Worm (Caenorhabditis elegans) whole organism, young adult: Measurements from ENCODE around the gene R160.13.

Experiments
- B0019.2 ChIP-seq: fragments of 200-800 bp; sonication (Bioruptor generic); conservative IDR thresholded peaks from 2 replicates; pipeline ENCODE4 v1.3.6; 2022; ENCODE audit warnings: missing genetic modification reagents, missing genetic modification characterization, missing compliant biosample characterization
- B0035.1 ChIP-seq: sonication (generic microtip); optimal IDR thresholded peaks from 2 replicates; lab custom pipeline; 2016; ENCODE audit warnings: missing genetic modification characterization, mild to moderate bottlenecking, missing compliant biosample characterization, missing genotype, missing genetic modification reagents
- B0336.3 ChIP-seq: fragments of 200-800 bp; sonication (Bioruptor generic); IDR thresholded peaks from 2 replicates; pipeline ENCODE4 v1.3.6; 2022; ENCODE audit warnings: missing genetic modification characterization, missing compliant biosample characterization
- C06A6.2 ChIP-seq: fragments of 200-800 bp; sonication (Bioruptor generic); conservative IDR thresholded peaks from 2 replicates; pipeline ENCODE4 v1.3.6; 2022; ENCODE audit warnings: missing genetic modification characterization, missing compliant biosample characterization
- C17E4.6 ChIP-seq: fragments of 200-800 bp; sonication (Bioruptor generic); IDR thresholded peaks from 2 replicates; pipeline ENCODE4 v1.3.6; 2022; ENCODE audit warnings: missing genetic modification reagents, missing genetic modification characterization, missing compliant biosample characterization
- K11D2.4 ChIP-seq: fragments of 200-800 bp; sonication (Bioruptor generic); IDR thresholded peaks from 2 replicates; pipeline ENCODE4 v1.3.6; 2022; ENCODE audit warnings: missing genetic modification reagents, missing genetic modification characterization, missing compliant biosample characterization
- Y95B8A.8 ChIP-seq: fragments of 200-800 bp; sonication (Bioruptor generic); IDR thresholded peaks from 2 replicates; pipeline ENCODE4 v1.3.6; 2022; ENCODE audit warnings: missing genetic modification reagents, missing genetic modification characterization, missing compliant biosample characterization
- ZK185.1 ChIP-seq: sonication (generic microtip); optimal IDR thresholded peaks from 2 replicates; lab custom pipeline; 2016; ENCODE audit warnings: mild to moderate bottlenecking, missing genetic modification characterization, missing compliant biosample characterization; ENCODE audit not compliant: poor library complexity, severe bottlenecking
- atf-7 ChIP-seq: sonication (generic microtip); optimal IDR thresholded peaks from 2 replicates; lab custom pipeline; 2017; ENCODE audit warnings: mild to moderate bottlenecking, missing genetic modification characterization, missing compliant biosample characterization
- athp-1 ChIP-seq: sonication (generic microtip); optimal IDR thresholded peaks from 2 replicates; lab custom pipeline; 2017; ENCODE audit warnings: mild to moderate bottlenecking, missing genetic modification characterization, missing compliant biosample characterization
- attf-5 ChIP-seq: fragments of 200-800 bp; sonication (Bioruptor generic); optimal IDR thresholded peaks from 2 replicates; lab custom pipeline; 2018; ENCODE audit warnings: mild to moderate bottlenecking, missing genetic modification characterization, missing compliant biosample characterization
- bed-2 ChIP-seq: fragments of 200-800 bp; sonication (Bioruptor generic); IDR thresholded peaks from 2 replicates; pipeline ENCODE4 v1.3.6; 2022; ENCODE audit warnings: missing genetic modification reagents, missing genetic modification characterization, missing compliant biosample characterization
- ccch-3 ChIP-seq: fragments of 200-800 bp; sonication (Bioruptor generic); optimal IDR thresholded peaks from 2 replicates; lab custom pipeline; 2018; ENCODE audit warnings: mild to moderate bottlenecking, missing genetic modification characterization, missing compliant biosample characterization
- ceh-27 ChIP-seq: fragments of 200-800 bp; sonication (Bioruptor generic); optimal IDR thresholded peaks from 2 replicates; lab custom pipeline; 2018; ENCODE audit warnings: mild to moderate bottlenecking, missing genetic modification characterization, moderate library complexity, missing compliant biosample characterization
- dox-1 ChIP-seq: fragments of 200-800 bp; sonication (Bioruptor generic); IDR thresholded peaks from 2 replicates; pipeline ENCODE4 v1.3.6; 2022; ENCODE audit warnings: missing genetic modification reagents, missing genetic modification characterization, missing compliant biosample characterization
- dpl-1 ChIP-seq: fragments of 150-350 bp; optimal IDR thresholded peaks from 2 replicates; lab custom pipeline; 2014; ENCODE audit warnings: missing biosample characterization, missing genetic modification reagents, missing genetic modification characterization
- egrh-3 ChIP-seq: fragments of 200-800 bp; sonication (Bioruptor generic); IDR thresholded peaks from 2 replicates; pipeline ENCODE4 v1.3.6; 2022; ENCODE audit warnings: missing genetic modification reagents, missing genetic modification characterization, missing compliant biosample characterization
- ekl-4 ChIP-seq: fragments of 200-800 bp; sonication (Bioruptor generic); IDR thresholded peaks from 2 replicates; pipeline ENCODE4 v1.3.6; 2022; ENCODE audit warnings: missing genetic modification reagents, missing genetic modification characterization, missing compliant biosample characterization
- gei-17 ChIP-seq: fragments of 200-800 bp; sonication (Bioruptor generic); optimal IDR thresholded peaks from 2 replicates; lab custom pipeline; 2018; ENCODE audit warnings: mild to moderate bottlenecking, missing genetic modification characterization, missing compliant biosample characterization
- hmg-1.2 ChIP-seq: fragments of 200-800 bp; sonication (Bioruptor generic); IDR thresholded peaks from 2 replicates; pipeline ENCODE4 v1.3.6; 2022; ENCODE audit warnings: missing genetic modification reagents, missing genetic modification characterization, missing compliant biosample characterization
- hsf-1 ChIP-seq: fragments of 200-800 bp; sonication (Bioruptor generic); IDR thresholded peaks from 2 replicates; pipeline ENCODE4 v1.3.6; 2022; ENCODE audit warnings: missing genetic modification reagents, missing genetic modification characterization, missing compliant biosample characterization
- let-607 ChIP-seq, 2 experiments: fragments of 200-800 bp in 1 of 2; sonication (Bioruptor generic) in 1 of 2; sonication (generic microtip) in 1 of 2; optimal IDR thresholded peaks; 2 replicates each; lab custom pipeline; 2016 to 2018; ENCODE audit warnings: mild to moderate bottlenecking in 2 of 2, missing compliant biosample characterization in 2 of 2, missing genetic modification characterization in 2 of 2, moderate library complexity in 2 of 2, missing genotype in 1 of 2
- lin-26 ChIP-seq: fragments of 200-800 bp; sonication (Bioruptor generic); IDR thresholded peaks from 2 replicates; pipeline ENCODE4 v1.3.6; 2022; ENCODE audit warnings: missing genetic modification reagents, missing genetic modification characterization, missing compliant biosample characterization
- lin-35 ChIP-seq, 3 experiments: fragments of 150-350 bp in 2 of 3; sonication (generic microtip) in 1 of 3; optimal IDR thresholded peaks; 2 replicates each; lab custom pipeline; 2014 to 2018; ENCODE audit warnings: missing biosample characterization in 3 of 3, missing genetic modification characterization in 3 of 3, missing genetic modification reagents in 3 of 3
- lin-40 ChIP-seq: sonication (generic microtip); optimal IDR thresholded peaks from 2 replicates; lab custom pipeline; 2016; ENCODE audit warnings: missing genetic modification characterization, mild to moderate bottlenecking, missing compliant biosample characterization, missing genotype, missing genetic modification reagents
- lin-54 ChIP-seq: fragments of 200-800 bp; sonication (Bioruptor generic); optimal IDR thresholded peaks from 2 replicates; lab custom pipeline; 2018; ENCODE audit warnings: mild to moderate bottlenecking, missing genetic modification characterization, missing compliant biosample characterization
- lir-1 ChIP-seq: fragments of 200-800 bp; sonication (Bioruptor generic); conservative IDR thresholded peaks from 2 replicates; pipeline ENCODE4 v1.3.6; 2022; ENCODE audit warnings: missing genetic modification reagents, missing genetic modification characterization, missing compliant biosample characterization
- lsy-27 ChIP-seq: sonication (generic microtip); optimal IDR thresholded peaks from 2 replicates; lab custom pipeline; 2017; ENCODE audit warnings: missing genetic modification characterization, mild to moderate bottlenecking, missing compliant biosample characterization, antibody characterized with exemption, missing genotype, borderline replicate concordance; ENCODE audit not compliant: insufficient read depth
- madf-6 ChIP-seq: fragments of 200-800 bp; sonication (Bioruptor generic); IDR thresholded peaks from 2 replicates; pipeline ENCODE4 v1.3.6; 2022; ENCODE audit warnings: missing genetic modification reagents, missing genetic modification characterization, missing compliant biosample characterization
- mcd-1 ChIP-seq: fragments of 200-800 bp; sonication (Bioruptor generic); IDR thresholded peaks from 2 replicates; pipeline ENCODE4 v1.3.6; 2022; ENCODE audit warnings: missing genetic modification reagents, missing genetic modification characterization, missing compliant biosample characterization
- mel-28 ChIP-seq: sonication (generic microtip); optimal IDR thresholded peaks from 2 replicates; lab custom pipeline; 2016; ENCODE audit warnings: borderline replicate concordance, mild to moderate bottlenecking, missing genetic modification characterization, missing compliant biosample characterization
- mxl-1 ChIP-seq: sonication (generic microtip); optimal IDR thresholded peaks from 2 replicates; lab custom pipeline; 2016; ENCODE audit warnings: missing genetic modification characterization, missing compliant biosample characterization
- nfya-1 ChIP-seq: sonication (generic microtip); optimal IDR thresholded peaks from 2 replicates; lab custom pipeline; 2017; ENCODE audit warnings: antibody characterized with exemption, missing compliant biosample characterization, missing genetic modification characterization, borderline replicate concordance; ENCODE audit not compliant: insufficient read depth
- nfya-2 ChIP-seq: fragments of 200-800 bp; sonication (Bioruptor generic); IDR thresholded peaks from 2 replicates; pipeline ENCODE4 v1.3.6; 2022; ENCODE audit warnings: missing genetic modification reagents, missing genetic modification characterization, missing compliant biosample characterization
- nhr-80 ChIP-seq: sonication (generic microtip); optimal IDR thresholded peaks from 2 replicates; lab custom pipeline; 2016; ENCODE audit warnings: missing genetic modification characterization, missing compliant biosample characterization
- nhr-90 ChIP-seq: sonication (generic microtip); optimal IDR thresholded peaks from 2 replicates; lab custom pipeline; 2016; ENCODE audit warnings: missing genotype, mild to moderate bottlenecking, missing genetic modification characterization, missing compliant biosample characterization
- pha-4 ChIP-seq: fragments of 150-350 bp; sonication (generic microtip); optimal IDR thresholded peaks from 2 replicates; lab custom pipeline; 2014; ENCODE audit warnings: missing biosample characterization, missing genetic modification reagents, missing genetic modification characterization
- rcor-1 ChIP-seq: fragments of 200-800 bp; sonication (Bioruptor generic); IDR thresholded peaks from 2 replicates; pipeline ENCODE4 v1.3.6; 2022; ENCODE audit warnings: missing genetic modification reagents, missing genetic modification characterization, missing compliant biosample characterization
- rec-8 ChIP-seq, 2 experiments: sonication (generic microtip); optimal IDR thresholded peaks; 2 replicates each; lab custom pipeline; 2016; ENCODE audit warnings: mild to moderate bottlenecking in 2 of 2, missing genetic modification characterization in 2 of 2, missing genetic modification reagents in 2 of 2, missing genotype in 2 of 2, missing biosample characterization in 1 of 2, missing compliant biosample characterization in 1 of 2, moderate library complexity in 1 of 2
- somi-1 ChIP-seq: fragments of 200-800 bp; sonication (Bioruptor generic); optimal IDR thresholded peaks from 2 replicates; lab custom pipeline; 2018; ENCODE audit warnings: mild to moderate bottlenecking, missing genetic modification characterization, missing compliant biosample characterization
- tbp1 ChIP-seq: fragments of 200-800 bp; sonication (Bioruptor generic); optimal IDR thresholded peaks from 2 replicates; lab custom pipeline; 2018; ENCODE audit warnings: mild to moderate bottlenecking, missing genetic modification characterization, missing compliant biosample characterization
- zfh-2 ChIP-seq: fragments of 200-800 bp; sonication (Bioruptor generic); conservative IDR thresholded peaks from 2 replicates; pipeline ENCODE4 v1.3.6; 2022; ENCODE audit warnings: missing genetic modification reagents, missing genetic modification characterization, missing compliant biosample characterization
- zim-3 ChIP-seq: sonication (generic microtip); optimal IDR thresholded peaks from 2 replicates; lab custom pipeline; 2017; ENCODE audit warnings: mild to moderate bottlenecking, missing genetic modification characterization, moderate library complexity, missing compliant biosample characterization
- ztf-25 ChIP-seq: fragments of 200-800 bp; sonication (Bioruptor generic); IDR thresholded peaks from 2 replicates; pipeline ENCODE4 v1.3.6; 2022; ENCODE audit warnings: missing genetic modification reagents, missing genetic modification characterization, missing compliant biosample characterization
- ztf-26 ChIP-seq: sonication (generic microtip); optimal IDR thresholded peaks from 2 replicates; lab custom pipeline; 2017; ENCODE audit warnings: missing genetic modification characterization, missing compliant biosample characterization

Gene R160.13

ce11 chrX:4391680-4392079 lies 20.4 kb upstream of the R160.13 start:
- no peak for TF ChIP-seq lir-1
- peak; percentile 33; the same call in 1 of the 2 replicates for TF ChIP-seq zfh-2 (GFP tag; lab: Robert Waterston, UW)

- peak; percentile 60 for TF ChIP-seq egrh-3 (GFP tag; lab: Robert Waterston, UW)
- TF ChIP-seq nfya-1 (tag; lab: Kevin White, UChicago): no peak
- TF ChIP-seq athp-1 (tag; lab: Kevin White, UChicago): peak; percentile 23
- TF ChIP-seq ekl-4 (GFP tag; lab: Robert Waterston, UW): peak; percentile 55
- TF ChIP-seq somi-1 (GFP tag; lab: Kevin White, UChicago): peak; percentile 86
- TF ChIP-seq hmg-1.2 (GFP tag; lab: Robert Waterston, UW): peak; percentile 98
- TF ChIP-seq ceh-27 (GFP tag; lab: Kevin White, UChicago): peak; percentile 95
- no peak for TF ChIP-seq ccch-3 (GFP tag; lab: Kevin White, UChicago)
- peak; percentile 2 for TF ChIP-seq nhr-90 (tag; lab: Kevin White, UChicago)
- TF ChIP-seq nhr-80 (tag; lab: Kevin White, UChicago): peak; percentile 87
- peak; percentile 49 for TF ChIP-seq tbp1 (GFP tag; lab: Kevin White, UChicago)
- no peak for TF ChIP-seq lsy-27 (tag; lab: Kevin White, UChicago)
- TF ChIP-seq K11D2.4 (GFP tag; lab: Robert Waterston, UW): peak; percentile 82
- TF ChIP-seq dox-1 (GFP tag; lab: Robert Waterston, UW): peak; percentile 87
- TF ChIP-seq mel-28 (tag; lab: Kevin White, UChicago): no peak
- peak; percentile 71 for TF ChIP-seq mcd-1
- peak; percentile 61 for TF ChIP-seq rcor-1
- peak; percentile 80; the same call in 1 of the 2 replicates for TF ChIP-seq bed-2 (GFP tag; lab: Robert Waterston, UW)
- TF ChIP-seq atf-7 (tag; lab: Kevin White, UChicago): peak; percentile 72
- no peak for TF ChIP-seq mxl-1 (tag; lab: Kevin White, UChicago)
- TF ChIP-seq zim-3 (tag; lab: Kevin White, UChicago): no peak
- no peak for TF ChIP-seq C17E4.6 (GFP tag; lab: Robert Waterston, UW)
- no peak for TF ChIP-seq nfya-2 (GFP tag; lab: Robert Waterston, UW)
- TF ChIP-seq lin-35 (GFP tag; optimal IDR thresholded peaks at IDR 0.05; lab: Kevin White, UChicago): peak in 1 of 3 experiments; percentile 75
- TF ChIP-seq lin-26: peak; percentile 76; the same call in 1 of the 2 replicates
- TF ChIP-seq pha-4 (tag; lab: Kevin White, UChicago): peak; percentile 33
- TF ChIP-seq madf-6 (GFP tag; lab: Robert Waterston, UW): peak; percentile 40
- peak; percentile 77 for TF ChIP-seq C06A6.2 (GFP tag; lab: Robert Waterston, UW)
- peak; percentile 89 for TF ChIP-seq lin-40 (tag; lab: Kevin White, UChicago)
- TF ChIP-seq gei-17: peak; percentile 73
- no peak for TF ChIP-seq B0019.2 (GFP tag; lab: Robert Waterston, UW)
- TF ChIP-seq lin-54: peak; percentile 51
- TF ChIP-seq hsf-1 (GFP tag; lab: Robert Waterston, UW): no peak
- peak; percentile 93 for TF ChIP-seq attf-5 (GFP tag; lab: Kevin White, UChicago)
- peak; percentile 12 for TF ChIP-seq B0035.1 (tag; lab: Kevin White, UChicago)
- no peak for TF ChIP-seq rec-8 (tag; optimal IDR thresholded peaks at IDR 0.05; lab: Kevin White, UChicago)
- 0 out of 2 replicates have a peak, but pooled peaks have one; percentile 19 for TF ChIP-seq Y95B8A.8 (GFP tag; lab: Robert Waterston, UW)
- peak; percentile 76 for TF ChIP-seq ztf-26
- TF ChIP-seq dpl-1: peak; percentile 5
- peak; percentile 81 for TF ChIP-seq ZK185.1 (tag; lab: Kevin White, UChicago)
- no peak for TF ChIP-seq ztf-25 (GFP tag; lab: Robert Waterston, UW)
- TF ChIP-seq B0336.3: peak; percentile 81
- peak in 1 of 2 experiments; percentile 59 for TF ChIP-seq let-607 (tag; optimal IDR thresholded peaks at IDR 0.05; lab: Kevin White, UChicago)
Measured at ce11 chrX:4388834-4389409, 17.6 kb upstream of the R160.13 start, which contains the start of gene dpy-23. Gene dpy-23 (plus strand): TSS chrX:4389359.
